Worm (Caenorhabditis elegans) whole organism, late embryonic: ENCODE data around the gene sru-39.

Experiments used
- C08G9.2 ChIP-seq: sonication (generic microtip); optimal IDR thresholded peaks from 2 replicates; lab custom pipeline; 2016; ENCODE audit warnings: mild to moderate bottlenecking, missing genetic modification characterization, moderate library complexity, missing compliant biosample characterization
- C38D4.7 ChIP-seq: fragments of 200-800 bp; sonication (Bioruptor generic); optimal IDR thresholded peaks from 2 replicates; lab custom pipeline; 2018; ENCODE audit warnings: mild to moderate bottlenecking, missing genetic modification characterization, moderate library complexity, missing compliant biosample characterization
- F13H6.1 ChIP-seq: sonication (generic microtip); optimal IDR thresholded peaks from 2 replicates; lab custom pipeline; 2016; ENCODE audit warnings: missing genetic modification characterization, missing compliant biosample characterization
- K02D7.2 ChIP-seq: sonication (generic microtip); optimal IDR thresholded peaks from 2 replicates; lab custom pipeline; 2017; ENCODE audit warnings: mild to moderate bottlenecking, missing genetic modification characterization, missing compliant biosample characterization
- K09A11.1 ChIP-seq: sonication (generic microtip); optimal IDR thresholded peaks from 2 replicates; lab custom pipeline; 2017; ENCODE audit warnings: antibody characterized with exemption, mild to moderate bottlenecking, missing genetic modification characterization, missing compliant biosample characterization; ENCODE audit not compliant: insufficient read depth
- T23F11.4 ChIP-seq: fragments of 200-800 bp; sonication (Bioruptor generic); optimal IDR thresholded peaks from 2 replicates; lab custom pipeline; 2018; ENCODE audit warnings: mild to moderate bottlenecking, missing genetic modification characterization, missing compliant biosample characterization
- Y22D7AL.16 ChIP-seq: sonication (generic microtip); optimal IDR thresholded peaks from 2 replicates; lab custom pipeline; 2016; ENCODE audit warnings: missing genetic modification characterization, missing compliant biosample characterization
- ahr-1 ChIP-seq: sonication (generic microtip); optimal IDR thresholded peaks from 2 replicates; lab custom pipeline; 2016; ENCODE audit warnings: missing genetic modification characterization, missing compliant biosample characterization
- ama-1 ChIP-seq: fragments of 150-350 bp; optimal IDR thresholded peaks from 2 replicates; lab custom pipeline; 2014
- ceh-14 ChIP-seq: sonication (generic microtip); optimal IDR thresholded peaks from 2 replicates; lab custom pipeline; 2016; ENCODE audit warnings: missing genotype, missing genetic modification characterization, missing compliant biosample characterization
- ceh-19 ChIP-seq: fragments of 200-800 bp; sonication (Bioruptor generic); optimal IDR thresholded peaks from 2 replicates; lab custom pipeline; 2018; ENCODE audit warnings: mild to moderate bottlenecking, missing genetic modification characterization, missing compliant biosample characterization
- ceh-24 ChIP-seq: sonication (generic microtip); optimal IDR thresholded peaks from 2 replicates; lab custom pipeline; 2016; ENCODE audit warnings: mild to moderate bottlenecking, missing genetic modification characterization, missing compliant biosample characterization
- ceh-31 ChIP-seq: sonication (generic microtip); optimal IDR thresholded peaks from 2 replicates; lab custom pipeline; 2016; ENCODE audit warnings: missing genetic modification characterization, missing compliant biosample characterization
- ceh-34 ChIP-seq: sonication (generic microtip); optimal IDR thresholded peaks from 2 replicates; lab custom pipeline; 2016; ENCODE audit warnings: mild to moderate bottlenecking, missing genetic modification characterization, missing compliant biosample characterization
- ceh-45 ChIP-seq: fragments of 200-800 bp; sonication (Bioruptor generic); IDR thresholded peaks from 2 replicates; pipeline ENCODE4 v1.3.6; 2022; ENCODE audit warnings: missing genetic modification reagents, missing genetic modification characterization, missing compliant biosample characterization
- ceh-48 ChIP-seq: sonication (generic microtip); optimal IDR thresholded peaks from 2 replicates; lab custom pipeline; 2016; ENCODE audit warnings: missing genetic modification characterization, inconsistent platforms, missing compliant biosample characterization
- ceh-6 ChIP-seq: fragments of 200-800 bp; sonication (Bioruptor generic); optimal IDR thresholded peaks from 2 replicates; lab custom pipeline; 2018; ENCODE audit warnings: mild to moderate bottlenecking, missing genetic modification characterization, missing compliant biosample characterization
- ceh-9 ChIP-seq: sonication (generic microtip); optimal IDR thresholded peaks from 2 replicates; lab custom pipeline; 2016; ENCODE audit warnings: mild to moderate bottlenecking, missing genetic modification characterization, inconsistent platforms, missing compliant biosample characterization
- che-1 ChIP-seq: sonication (generic microtip); optimal IDR thresholded peaks from 2 replicates; lab custom pipeline; 2016; ENCODE audit warnings: mild to moderate bottlenecking, missing genetic modification characterization, missing compliant biosample characterization
- dmd-4 ChIP-seq: sonication (generic microtip); optimal IDR thresholded peaks from 2 replicates; lab custom pipeline; 2016; ENCODE audit warnings: borderline replicate concordance, missing genetic modification characterization, missing compliant biosample characterization
- dve-1 ChIP-seq: sonication (generic microtip); optimal IDR thresholded peaks from 2 replicates; lab custom pipeline; 2017; ENCODE audit warnings: antibody characterized with exemption, mild to moderate bottlenecking, missing genetic modification characterization, missing compliant biosample characterization
- elt-4 ChIP-seq: sonication (generic microtip); optimal IDR thresholded peaks from 2 replicates; lab custom pipeline; 2016; ENCODE audit warnings: missing genetic modification characterization, missing compliant biosample characterization
- ets-4 ChIP-seq: sonication (generic microtip); optimal IDR thresholded peaks from 2 replicates; lab custom pipeline; 2016; ENCODE audit warnings: missing genetic modification characterization, missing compliant biosample characterization
- eyg-1 ChIP-seq: sonication (generic microtip); optimal IDR thresholded peaks from 2 replicates; lab custom pipeline; 2016; ENCODE audit warnings: missing genotype, missing genetic modification characterization, missing compliant biosample characterization
- fax-1 ChIP-seq: sonication (generic microtip); optimal IDR thresholded peaks from 2 replicates; lab custom pipeline; 2016; ENCODE audit warnings: missing genotype, missing genetic modification characterization, missing compliant biosample characterization
- gmeb-2 ChIP-seq: sonication (generic microtip); optimal IDR thresholded peaks from 2 replicates; lab custom pipeline; 2016; ENCODE audit warnings: missing genetic modification characterization, inconsistent platforms, missing compliant biosample characterization
- hlh-13 ChIP-seq: fragments of 200-800 bp; sonication (Bioruptor generic); optimal IDR thresholded peaks from 2 replicates; lab custom pipeline; 2018; ENCODE audit warnings: mild to moderate bottlenecking, missing genetic modification characterization, missing compliant biosample characterization
- hlh-15 ChIP-seq: sonication (generic microtip); optimal IDR thresholded peaks from 2 replicates; lab custom pipeline; 2016; ENCODE audit warnings: missing genetic modification characterization, missing compliant biosample characterization
- hlh-6 ChIP-seq: sonication (generic microtip); optimal IDR thresholded peaks from 2 replicates; lab custom pipeline; 2016; ENCODE audit warnings: missing genotype, missing genetic modification characterization, missing compliant biosample characterization
- hlh-8 ChIP-seq: sonication (generic microtip); optimal IDR thresholded peaks from 2 replicates; lab custom pipeline; 2016; ENCODE audit warnings: missing genotype, missing genetic modification characterization, missing compliant biosample characterization
- lim-6 ChIP-seq: sonication (generic microtip); optimal IDR thresholded peaks from 2 replicates; lab custom pipeline; 2016; ENCODE audit warnings: missing genetic modification characterization, missing compliant biosample characterization
- lin-11 ChIP-seq: fragments of 200-800 bp; sonication (Bioruptor generic); optimal IDR thresholded peaks from 2 replicates; lab custom pipeline; 2018; ENCODE audit warnings: mild to moderate bottlenecking, missing genetic modification characterization, missing compliant biosample characterization
- madf-2 ChIP-seq: sonication (generic microtip); optimal IDR thresholded peaks from 2 replicates; lab custom pipeline; 2017; ENCODE audit warnings: missing genetic modification characterization, missing compliant biosample characterization
- mec-3 ChIP-seq: sonication (generic microtip); optimal IDR thresholded peaks from 2 replicates; lab custom pipeline; 2016; ENCODE audit warnings: borderline replicate concordance, missing genetic modification characterization, missing compliant biosample characterization
- nhr-232 ChIP-seq: sonication (generic microtip); optimal IDR thresholded peaks from 2 replicates; lab custom pipeline; 2016; ENCODE audit warnings: missing genetic modification characterization, missing compliant biosample characterization
- npax-4 ChIP-seq: sonication (generic microtip); optimal IDR thresholded peaks from 2 replicates; lab custom pipeline; 2016; ENCODE audit warnings: missing genetic modification characterization, missing compliant biosample characterization
- odd-2 ChIP-seq: sonication (generic microtip); optimal IDR thresholded peaks from 2 replicates; lab custom pipeline; 2017; ENCODE audit warnings: antibody characterized with exemption, mild to moderate bottlenecking, missing genetic modification characterization, missing compliant biosample characterization
- pat-9 ChIP-seq: fragments of 200-800 bp; sonication (Bioruptor generic); optimal IDR thresholded peaks from 2 replicates; lab custom pipeline; 2018; ENCODE audit warnings: mild to moderate bottlenecking, missing genetic modification characterization, moderate library complexity, missing compliant biosample characterization
- pax-1 ChIP-seq: fragments of 150-350 bp; optimal IDR thresholded peaks from 2 replicates; lab custom pipeline; 2014; ENCODE audit warnings: missing biosample characterization, missing genetic modification characterization
- pha-2 ChIP-seq: sonication (generic microtip); optimal IDR thresholded peaks from 2 replicates; lab custom pipeline; 2017; ENCODE audit warnings: mild to moderate bottlenecking, missing genetic modification characterization, missing compliant biosample characterization
- pqm-1 ChIP-seq: sonication (generic microtip); optimal IDR thresholded peaks from 2 replicates; lab custom pipeline; 2016; ENCODE audit warnings: missing genetic modification characterization, missing compliant biosample characterization
- pros-1 ChIP-seq: fragments of 150-350 bp; optimal IDR thresholded peaks from 2 replicates; lab custom pipeline; 2014; ENCODE audit warnings: missing biosample characterization, missing genetic modification reagents, missing genetic modification characterization
- ref-2 ChIP-seq: sonication (generic microtip); optimal IDR thresholded peaks from 2 replicates; lab custom pipeline; 2016; ENCODE audit warnings: missing genetic modification characterization, missing compliant biosample characterization
- rnt-1 ChIP-seq: sonication (generic microtip); optimal IDR thresholded peaks from 2 replicates; lab custom pipeline; 2016; ENCODE audit warnings: missing genetic modification characterization, missing compliant biosample characterization
- sox-2 ChIP-seq: fragments of 200-800 bp; sonication (Bioruptor generic); IDR thresholded peaks from 2 replicates; pipeline ENCODE4 v1.3.6; 2022; ENCODE audit warnings: missing genetic modification reagents, missing genetic modification characterization, missing compliant biosample characterization
- sox-4 ChIP-seq: sonication (generic microtip); optimal IDR thresholded peaks from 2 replicates; lab custom pipeline; 2017; ENCODE audit warnings: mild to moderate bottlenecking, missing genetic modification characterization, inconsistent platforms, missing compliant biosample characterization
- tbx-2 ChIP-seq: sonication (generic microtip); optimal IDR thresholded peaks from 2 replicates; lab custom pipeline; 2016; ENCODE audit warnings: missing genetic modification characterization, missing compliant biosample characterization
- tbx-7 ChIP-seq: sonication (generic microtip); optimal IDR thresholded peaks from 2 replicates; lab custom pipeline; 2016; ENCODE audit warnings: missing genotype, missing genetic modification characterization, missing compliant biosample characterization
- unc-3 ChIP-seq, 2 experiments: fragments of 200-800 bp in 1 of 2; sonication (Bioruptor generic) in 1 of 2; sonication (generic microtip) in 1 of 2; conservative IDR thresholded peaks in 1 of 2; optimal IDR thresholded peaks in 1 of 2; 2 replicates each; pipeline versions ENCODE4 v1.3.6 to Lab custom; 2016 to 2022; ENCODE audit warnings: missing compliant biosample characterization in 2 of 2, missing genetic modification characterization in 2 of 2, missing genetic modification reagents in 1 of 2
- unc-55 ChIP-seq: sonication (generic microtip); optimal IDR thresholded peaks from 2 replicates; lab custom pipeline; 2017; ENCODE audit warnings: missing biosample characterization, missing genetic modification reagents, missing genetic modification characterization
- unc-86 ChIP-seq: sonication (generic microtip); optimal IDR thresholded peaks from 2 replicates; lab custom pipeline; 2016; ENCODE audit warnings: missing genetic modification characterization, missing compliant biosample characterization
- zip-5 ChIP-seq: sonication (generic microtip); optimal IDR thresholded peaks from 2 replicates; lab custom pipeline; 2016; ENCODE audit warnings: missing genetic modification characterization, missing compliant biosample characterization
- ztf-16 ChIP-seq: sonication (generic microtip); optimal IDR thresholded peaks from 2 replicates; lab custom pipeline; 2017; ENCODE audit warnings: missing genetic modification characterization, missing compliant biosample characterization

The sru-39 gene

DNA sequence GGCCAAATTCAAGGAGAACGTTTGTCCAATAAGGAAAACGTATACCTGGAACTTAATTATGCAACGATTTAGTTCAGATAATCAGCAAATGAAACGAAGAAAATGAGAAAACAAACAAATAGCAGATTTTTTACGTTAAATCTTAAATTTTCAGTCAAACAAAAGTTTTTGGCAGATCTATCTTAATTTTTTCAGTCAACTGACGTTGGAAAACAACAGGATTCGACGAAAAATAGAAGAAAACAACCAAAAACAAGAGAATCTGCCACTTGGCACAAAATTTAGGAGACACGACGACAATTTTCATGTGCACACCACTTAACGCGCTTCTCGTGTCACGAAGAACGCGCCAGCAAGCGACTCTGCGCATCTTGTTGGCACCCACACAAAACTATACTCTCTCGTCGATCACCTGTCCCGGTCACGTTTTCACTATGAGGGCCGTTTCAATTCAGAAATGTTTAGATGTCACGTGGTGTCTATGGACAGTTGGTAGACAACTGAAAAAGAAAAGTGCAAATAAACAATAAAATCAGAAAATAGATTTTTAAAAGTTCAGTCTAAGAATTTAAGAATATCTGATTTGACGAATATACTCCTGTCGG lies 13.5 kb upstream of the sru-39 start, which contains the start of gene ztf-7:
Gene ztf-7, minus strand, starts transcription at position 51 of the 605 bp plus-strand sequence.
- no peak for TF ChIP-seq pqm-1
- TF ChIP-seq hlh-13 (GFP tag; lab: Kevin White, UChicago): no peak
- TF ChIP-seq ceh-34: peak; percentile 4
- TF ChIP-seq gmeb-2 (tag; lab: Kevin White, UChicago): no peak
- TF ChIP-seq C38D4.7: no peak
- TF ChIP-seq ama-1: no peak
- no peak for TF ChIP-seq ceh-24 (tag; lab: Kevin White, UChicago)
- no peak for TF ChIP-seq tbx-7 (tag; lab: Kevin White, UChicago)
- no peak for TF ChIP-seq hlh-6
- no peak for TF ChIP-seq ztf-16 (tag; lab: Kevin White, UChicago)
- no peak for TF ChIP-seq pat-9 (tag; lab: Kevin White, UChicago)
- no peak for TF ChIP-seq zip-5 (tag; lab: Kevin White, UChicago)
- no peak for TF ChIP-seq K02D7.2 (tag; lab: Kevin White, UChicago)
- TF ChIP-seq lin-11: no peak
- TF ChIP-seq hlh-8 (tag; lab: Kevin White, UChicago): no peak
- no peak for TF ChIP-seq K09A11.1 (tag; lab: Kevin White, UChicago)
- TF ChIP-seq unc-55: peak; percentile 74
- no peak for TF ChIP-seq ceh-9 (tag; lab: Kevin White, UChicago)
- TF ChIP-seq mec-3 (tag; lab: Kevin White, UChicago): no peak
- TF ChIP-seq sox-4: no peak
- no peak for TF ChIP-seq ceh-45 (GFP tag; lab: Robert Waterston, UW)
- TF ChIP-seq hlh-15 (tag; lab: Kevin White, UChicago): no peak
- TF ChIP-seq che-1: no peak
- no peak for TF ChIP-seq T23F11.4
- no peak for TF ChIP-seq pros-1 (tag; lab: Kevin White, UChicago)
- no peak for TF ChIP-seq sox-2 (GFP tag; lab: Robert Waterston, UW)
- TF ChIP-seq madf-2 (tag; lab: Kevin White, UChicago): no peak
- TF ChIP-seq elt-4 (tag; lab: Kevin White, UChicago): no peak
- peak; percentile 68 for TF ChIP-seq tbx-2 (tag; lab: Kevin White, UChicago)
- TF ChIP-seq dmd-4 (tag; lab: Kevin White, UChicago): no peak
- no peak for TF ChIP-seq ceh-6
- TF ChIP-seq eyg-1 (tag; lab: Kevin White, UChicago): no peak
- no peak for TF ChIP-seq nhr-232 (tag; lab: Kevin White, UChicago)
- TF ChIP-seq ref-2 (tag; lab: Kevin White, UChicago): no peak
- TF ChIP-seq fax-1 (tag; lab: Kevin White, UChicago): no peak
- TF ChIP-seq pha-2 (tag; lab: Kevin White, UChicago): no peak
- TF ChIP-seq odd-2 (tag; lab: Kevin White, UChicago): no peak
- no peak for TF ChIP-seq ceh-48 (tag; lab: Kevin White, UChicago)
- TF ChIP-seq ahr-1: no peak
- no peak for TF ChIP-seq lim-6
- no peak for TF ChIP-seq F13H6.1 (tag; lab: Kevin White, UChicago)
- TF ChIP-seq ceh-19 (GFP tag; lab: Kevin White, UChicago): no peak
- TF ChIP-seq C08G9.2: no peak
- TF ChIP-seq rnt-1 (tag; lab: Kevin White, UChicago): peak; percentile 65
- no peak for TF ChIP-seq unc-3 (GFP tag; conservative IDR thresholded peaks at IDR 0.05; lab: Robert Waterston, UW)
- TF ChIP-seq unc-3 (tag; optimal IDR thresholded peaks at IDR 0.05; lab: Kevin White, UChicago): no peak
- no peak for TF ChIP-seq pax-1
- TF ChIP-seq unc-86 (tag; lab: Kevin White, UChicago): no peak
- no peak for TF ChIP-seq Y22D7AL.16 (tag; lab: Kevin White, UChicago)
- peak; percentile 35 for TF ChIP-seq ets-4 (tag; lab: Kevin White, UChicago)
- no peak for TF ChIP-seq npax-4 (tag; lab: Kevin White, UChicago)
- TF ChIP-seq dve-1: no peak
- no peak for TF ChIP-seq ceh-14
- peak; percentile 80 for TF ChIP-seq ceh-31 (tag; lab: Kevin White, UChicago)
